Fruit fly (Drosophila melanogaster): ENCODE measurements around the gene CG14671.
A peak's percentile ranks its signal among the peaks of the same experiment; 100 is the strongest.

Gene CG14671

DNA sequence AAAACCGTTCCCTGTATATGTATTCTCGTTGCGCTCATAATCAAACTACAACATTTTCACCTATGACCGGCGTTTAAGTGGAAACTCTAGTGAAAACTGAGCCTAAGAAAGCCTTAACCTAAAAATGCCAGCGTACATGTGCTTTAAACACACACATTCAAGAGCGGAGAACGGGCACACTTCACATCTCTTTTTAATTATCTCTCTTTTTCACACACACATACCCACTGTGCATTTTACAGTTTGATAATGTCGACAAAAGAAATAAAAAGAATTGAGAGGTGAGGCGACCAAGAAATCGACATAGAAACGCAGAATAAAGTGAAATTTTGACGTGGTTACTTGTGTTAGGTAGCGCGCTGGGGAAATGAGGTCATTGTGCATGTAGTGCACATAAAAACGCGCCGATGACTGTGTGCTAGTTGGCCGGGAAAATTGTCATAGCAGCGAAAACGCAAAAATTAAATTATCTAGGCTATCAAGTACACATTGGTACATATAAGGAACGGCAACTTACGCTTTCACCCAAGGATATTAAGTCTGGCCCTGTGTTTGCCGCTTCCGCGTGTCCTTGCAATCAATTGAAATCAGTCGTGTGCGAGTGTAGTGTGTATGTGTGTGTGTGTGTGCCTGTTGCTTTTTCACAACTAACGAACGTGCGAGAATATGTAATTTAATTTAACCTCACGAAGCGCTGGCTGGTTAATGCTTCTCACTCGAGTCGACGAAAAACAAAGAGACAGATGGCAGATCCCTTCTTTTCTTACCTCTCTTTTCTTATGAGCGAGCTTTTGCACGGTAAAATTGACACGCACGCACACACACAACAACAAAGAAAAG lies 35.1 kb upstream of the CG14671 start:
- TF ChIP-seq p53 (GFP tag; optimal IDR thresholded peaks at IDR 0.05) (no peak), CG1603 (tag; optimal IDR thresholded peaks at IDR 0.05) (peak; percentile 22), D (optimal IDR thresholded peaks at IDR 0.05) (peak; percentile 78), D (GFP tag; optimal IDR thresholded peaks at IDR 0.05) (no peak), CG2712 (tag; optimal IDR thresholded peaks at IDR 0.05) (peak; percentile 27), gfzf (GFP tag; optimal IDR thresholded peaks at IDR 0.05) (peak; percentile 58), hbn (GFP tag; IDR thresholded peaks at IDR 0.05; ENCODE audit: partially characterized antibody) (no peak), cg (GFP tag; optimal IDR thresholded peaks at IDR 0.05) (peak; percentile 76), CG17359 (tag; optimal IDR thresholded peaks at IDR 0.05) (peak; percentile 9), YL-1 (GFP tag; optimal IDR thresholded peaks at IDR 0.05) (peak; percentile 75), zfh2 (GFP tag; optimal IDR thresholded peaks at IDR 0.05) (peak; percentile 9), Max (GFP tag; optimal IDR thresholded peaks at IDR 0.05) (peak; percentile 61), en (GFP tag; optimal IDR thresholded peaks at IDR 0.05) (no peak), CG9797 (GFP tag; optimal IDR thresholded peaks at IDR 0.05) (peak; percentile 62), CG17912 (GFP tag; optimal IDR thresholded peaks at IDR 0.05) (peak; percentile 61), CG4707 (GFP tag; optimal IDR thresholded peaks at IDR 0.05) (peak; percentile 65), CG3163 (GFP tag; optimal IDR thresholded peaks at IDR 0.05) (peak; percentile 13), vnd (GFP tag; IDR thresholded peaks at IDR 0.05; ENCODE audit: partially characterized antibody) (no peak), CG10543 (GFP tag; optimal IDR thresholded peaks at IDR 0.05) (no peak), pfk (GFP tag; optimal IDR thresholded peaks at IDR 0.05) (peak; percentile 3), sens (GFP tag) (peak; percentile 35), CG8089 (GFP tag; optimal IDR thresholded peaks at IDR 0.05) (no peak), bigmax (GFP tag; optimal IDR thresholded peaks at IDR 0.05) (peak; percentile 97), CG12391 (tag; optimal IDR thresholded peaks at IDR 0.05) (no peak), CG12769 (tag; optimal IDR thresholded peaks at IDR 0.05) (peak; percentile 24), phol (tag; optimal IDR thresholded peaks at IDR 0.05) (peak; percentile 22), Trl (optimal IDR thresholded peaks at IDR 0.05) (peak in 1 of 2 experiments; percentile 33), Trl (GFP tag; optimal IDR thresholded peaks at IDR 0.05) (no peak), CG4328 (GFP tag; optimal IDR thresholded peaks at IDR 0.05) (no peak), HmgZ (tag; optimal IDR thresholded peaks at IDR 0.05) (peak; percentile 13), CG6654 (GFP tag; optimal IDR thresholded peaks at IDR 0.05) (peak; percentile 53), scrt (GFP tag; optimal IDR thresholded peaks at IDR 0.05) (peak; percentile 86), Mes4 (GFP tag; optimal IDR thresholded peaks at IDR 0.05) (no peak), dm (GFP tag; optimal IDR thresholded peaks at IDR 0.05) (peak; percentile 98), lilli (GFP tag; optimal IDR thresholded peaks at IDR 0.05) (peak; percentile 10), twi (tag; optimal IDR thresholded peaks at IDR 0.05) (peak; percentile 8), Med (GFP tag) (peak; percentile 70), CG30020 (tag; optimal IDR thresholded peaks at IDR 0.05) (peak; percentile 13), stwl (tag; optimal IDR thresholded peaks at IDR 0.05) (peak; percentile 21), Fer2 (tag; optimal IDR thresholded peaks at IDR 0.05) (no peak), CG4282 (GFP tag; optimal IDR thresholded peaks at IDR 0.05) (peak; percentile 43)
